Worm (Caenorhabditis elegans) whole organism, L4/young adult: ENCODE measurements around the gene fipr-4.

ENCODE experiments used
- W03F9.2 ChIP-seq: fragments of 150-350 bp; optimal IDR thresholded peaks from 2 replicates; lab custom pipeline; 2014; ENCODE audit warnings: missing biosample characterization, missing genetic modification characterization
- him-1 ChIP-seq: sonication (generic microtip); optimal IDR thresholded peaks from 2 replicates; lab custom pipeline; 2016; ENCODE audit warnings: missing genotype, missing genetic modification reagents, missing genetic modification characterization, missing compliant biosample characterization

- TF ChIP-seq W03F9.2 (tag; lab: Kevin White, UChicago) (no peak), him-1 (no peak)
Measured at ce11 chrV:10265019-10265418, 36.8 kb upstream of the fipr-4 start.
